Fruit fly (Drosophila melanogaster) whole organism, embryonic: ENCODE data around the gene CG32189.

Experiments used
- Adf1 ChIP-seq: fragments of 200-800 bp; sonication (Bioruptor generic); IDR thresholded peaks from 2 replicates; pipeline ENCODE4 v1.3.6; 2022; ENCODE audit warnings: missing biosample characterization, missing genetic modification characterization
- Bdp1 ChIP-seq: fragments of 200-800 bp; sonication (Bioruptor generic); optimal IDR thresholded peaks from 3 replicates; lab custom pipeline; 2016; ENCODE audit warnings: missing biosample characterization, missing genetic modification characterization
- Bteb2 ChIP-seq: fragments of 200-800 bp; sonication (Bioruptor generic); optimal IDR thresholded peaks from 2 replicates; lab custom pipeline; 2016; ENCODE audit warnings: missing biosample characterization, missing genetic modification characterization
- CG10321 ChIP-seq: fragments of 200-800 bp; sonication (Bioruptor generic); IDR thresholded peaks from 2 replicates; pipeline ENCODE4 v1.3.6; 2022; ENCODE audit warnings: missing biosample characterization, missing genetic modification characterization
- CG11085 ChIP-seq: fragments of 200-800 bp; sonication (Bioruptor generic); IDR thresholded peaks from 2 replicates; pipeline ENCODE4 v1.3.6; 2022; ENCODE audit warnings: missing biosample characterization, missing genetic modification characterization
- CG11696 ChIP-seq: fragments of 200-800 bp; sonication (Bioruptor generic); IDR thresholded peaks from 2 replicates; pipeline ENCODE4 v1.3.6; 2022; ENCODE audit warnings: missing biosample characterization, missing genetic modification characterization
- CG11723 ChIP-seq: fragments of 200-800 bp; sonication (Bioruptor generic); optimal IDR thresholded peaks from 2 replicates; lab custom pipeline; 2017; ENCODE audit warnings: missing biosample characterization, mild to moderate bottlenecking, missing genetic modification characterization
- CG12104 ChIP-seq: fragments of 200-800 bp; sonication (Bioruptor generic); optimal IDR thresholded peaks from 3 replicates; lab custom pipeline; 2016; ENCODE audit warnings: missing biosample characterization, missing genetic modification characterization
- CG12391 ChIP-seq: fragments of 200-800 bp; sonication (Bioruptor generic); optimal IDR thresholded peaks from 3 replicates; lab custom pipeline; 2018; ENCODE audit warnings: missing biosample characterization, mild to moderate bottlenecking, missing genetic modification characterization, moderate library complexity
- CG13894 ChIP-seq: fragments of 200-800 bp; sonication (Bioruptor generic); optimal IDR thresholded peaks from 3 replicates; lab custom pipeline; 2018; ENCODE audit warnings: missing biosample characterization, mild to moderate bottlenecking, missing genetic modification characterization, moderate library complexity
- CG14710 ChIP-seq: fragments of 200-800 bp; sonication (Bioruptor generic); optimal IDR thresholded peaks from 3 replicates; lab custom pipeline; 2019; ENCODE audit warnings: missing biosample characterization, mild to moderate bottlenecking, missing genetic modification characterization, moderate library complexity
- CG15479 ChIP-seq: fragments of 200-800 bp; sonication (Bioruptor generic); optimal IDR thresholded peaks from 3 replicates; lab custom pipeline; 2019; ENCODE audit warnings: missing biosample characterization, mild to moderate bottlenecking, missing genetic modification characterization, moderate library complexity
- CG16779 ChIP-seq: fragments of 200-800 bp; sonication (Bioruptor generic); IDR thresholded peaks from 2 replicates; pipeline ENCODE4 v1.3.6; 2022; ENCODE audit warnings: missing biosample characterization, missing genetic modification characterization
- CG16863 ChIP-seq: fragments of 200-800 bp; sonication (Bioruptor generic); optimal IDR thresholded peaks from 3 replicates; lab custom pipeline; 2016; ENCODE audit warnings: missing biosample characterization, missing genetic modification characterization
- CG17361 ChIP-seq: fragments of 200-800 bp; sonication (Bioruptor generic); IDR thresholded peaks from 3 replicates; pipeline ENCODE4 v1.3.6; 2022; ENCODE audit warnings: missing biosample characterization, missing genetic modification characterization
- CG3847 ChIP-seq: fragments of 200-800 bp; sonication (Bioruptor generic); IDR thresholded peaks from 2 replicates; pipeline ENCODE4 v1.3.6; 2022; ENCODE audit warnings: missing biosample characterization, missing genetic modification characterization
- CG7928 ChIP-seq: fragments of 200-800 bp; sonication (Bioruptor generic); optimal IDR thresholded peaks from 2 replicates; lab custom pipeline; 2017; ENCODE audit warnings: missing biosample characterization, mild to moderate bottlenecking, missing genetic modification characterization
- D ChIP-seq, 2 experiments: fragments of 200-800 bp in 1 of 2; fragments of >200 bp in 1 of 2; sonication (Bioruptor generic) in 1 of 2; optimal IDR thresholded peaks; 2 replicates in 1 of 2; 3 replicates in 1 of 2; lab custom pipeline; 2017; ENCODE audit warnings: mild to moderate bottlenecking in 1 of 2, missing biosample characterization in 1 of 2, missing genetic modification characterization in 1 of 2, missing genetic modification reagents in 1 of 2
- Doc2 ChIP-seq: fragments of 200-800 bp; sonication (Bioruptor generic); IDR thresholded peaks from 2 replicates; pipeline ENCODE4 v1.3.6; 2022; ENCODE audit warnings: missing biosample characterization, missing genetic modification characterization
- Doc3 ChIP-seq: fragments of 200-800 bp; sonication (Bioruptor generic); IDR thresholded peaks from 3 replicates; pipeline ENCODE4 v1.3.6; 2022; ENCODE audit warnings: missing biosample characterization, missing genetic modification characterization; ENCODE audit not compliant: partially characterized antibody
- Dref ChIP-seq: fragments of 200-800 bp; sonication (Bioruptor generic); IDR thresholded peaks from 2 replicates; pipeline ENCODE4 v1.3.6; 2022; ENCODE audit warnings: missing biosample characterization, missing genetic modification characterization
- Fer2 ChIP-seq: fragments of 200-800 bp; sonication (Bioruptor generic); optimal IDR thresholded peaks from 2 replicates; lab custom pipeline; 2018; ENCODE audit warnings: missing biosample characterization, mild to moderate bottlenecking, missing genetic modification characterization, moderate library complexity
- HmgZ ChIP-seq: fragments of 200-800 bp; sonication (Bioruptor generic); optimal IDR thresholded peaks from 2 replicates; lab custom pipeline; 2018; ENCODE audit warnings: missing biosample characterization, mild to moderate bottlenecking, missing genetic modification characterization
- Hr39 ChIP-seq: fragments of >200 bp; optimal IDR thresholded peaks from 2 replicates; lab custom pipeline; 2017
- Hr51 ChIP-seq, 2 experiments: fragments of 200-800 bp; sonication (Bioruptor generic); optimal IDR thresholded peaks; 2 replicates in 1 of 2; 3 replicates in 1 of 2; lab custom pipeline; 2016 to 2018; ENCODE audit warnings: missing biosample characterization in 2 of 2, missing genetic modification characterization in 2 of 2, mild to moderate bottlenecking in 1 of 2, moderate library complexity in 1 of 2
- MESR4 ChIP-seq: fragments of 200-800 bp; sonication (Bioruptor generic); optimal IDR thresholded peaks from 2 replicates; lab custom pipeline; 2018; ENCODE audit warnings: missing biosample characterization, mild to moderate bottlenecking, missing genetic modification characterization, moderate library complexity
- Stat92E ChIP-seq, 3 experiments: fragments of >200 bp in 2 of 3; fragments of 200-800 bp in 1 of 3; sonication (Bioruptor generic) in 1 of 3; optimal IDR thresholded peaks; 2 replicates each; lab custom pipeline; 2017 to 2019; ENCODE audit warnings: missing biosample characterization in 3 of 3, missing genetic modification characterization in 3 of 3, mild to moderate bottlenecking in 1 of 3, moderate library complexity in 1 of 3
- aop ChIP-seq: fragments of 200-800 bp; sonication (Bioruptor generic); IDR thresholded peaks from 2 replicates; pipeline ENCODE4 v1.3.6; 2022; ENCODE audit warnings: missing biosample characterization, missing genetic modification characterization
- ato ChIP-seq: fragments of 200-800 bp; sonication (Bioruptor generic); IDR thresholded peaks from 2 replicates; pipeline ENCODE4 v1.3.6; 2022; ENCODE audit warnings: missing biosample characterization, missing genetic modification characterization; ENCODE audit not compliant: partially characterized antibody
- crp ChIP-seq, 2 experiments: fragments of 200-800 bp; sonication (Bioruptor generic); optimal IDR thresholded peaks; 2 replicates in 1 of 2; 3 replicates in 1 of 2; lab custom pipeline; 2017; ENCODE audit warnings: missing biosample characterization in 2 of 2, missing genetic modification characterization in 2 of 2, mild to moderate bottlenecking in 1 of 2, moderate library complexity in 1 of 2
- dpn ChIP-seq, 2 experiments: fragments of 200-800 bp; sonication (Bioruptor generic); optimal IDR thresholded peaks; 3 replicates each; lab custom pipeline; 2016; ENCODE audit warnings: missing biosample characterization in 2 of 2, missing genetic modification characterization in 2 of 2
- fu2 ChIP-seq: fragments of 200-800 bp; sonication (Bioruptor generic); optimal IDR thresholded peaks from 2 replicates; lab custom pipeline; 2016; ENCODE audit warnings: missing biosample characterization, missing genetic modification characterization
- gcm2 ChIP-seq: fragments of 200-800 bp; sonication (Bioruptor generic); optimal IDR thresholded peaks from 2 replicates; lab custom pipeline; 2016; ENCODE audit warnings: missing biosample characterization, missing genetic modification characterization
- hbn ChIP-seq: fragments of 200-800 bp; sonication (Bioruptor generic); IDR thresholded peaks from 2 replicates; pipeline ENCODE4 v1.3.6; 2022; ENCODE audit warnings: missing biosample characterization, missing genetic modification characterization; ENCODE audit not compliant: partially characterized antibody
- her ChIP-seq: fragments of 200-800 bp; sonication (Bioruptor generic); optimal IDR thresholded peaks from 2 replicates; lab custom pipeline; 2016; ENCODE audit warnings: missing biosample characterization, missing genetic modification characterization
- inv ChIP-seq: fragments of 200-800 bp; sonication (Bioruptor generic); IDR thresholded peaks from 2 replicates; pipeline ENCODE4 v1.3.6; 2022; ENCODE audit warnings: missing biosample characterization, missing genetic modification characterization; ENCODE audit not compliant: partially characterized antibody
- kah ChIP-seq: fragments of 200-800 bp; sonication (Bioruptor generic); optimal IDR thresholded peaks from 2 replicates; lab custom pipeline; 2018; ENCODE audit warnings: missing biosample characterization, mild to moderate bottlenecking, missing genetic modification characterization
- knrl ChIP-seq: fragments of 200-800 bp; sonication (Bioruptor generic); IDR thresholded peaks from 3 replicates; pipeline ENCODE4 v1.3.6; 2022; ENCODE audit warnings: missing biosample characterization, missing genetic modification characterization; ENCODE audit not compliant: partially characterized antibody
- mam ChIP-seq: fragments of 200-800 bp; sonication (Bioruptor generic); optimal IDR thresholded peaks from 3 replicates; lab custom pipeline; 2016; ENCODE audit warnings: missing biosample characterization, missing genetic modification characterization
- pan ChIP-seq, 4 experiments: fragments of >200 bp in 3 of 4; fragments of 200-800 bp in 1 of 4; sonication (Bioruptor generic) in 1 of 4; optimal IDR thresholded peaks in 3 of 4; IDR thresholded peaks in 1 of 4; 2 replicates each; pipeline versions ENCODE4 v1.3.6 to Lab custom; 2017 to 2022; ENCODE audit warnings: missing biosample characterization in 2 of 4, missing genetic modification characterization in 2 of 4, mixed read lengths in 1 of 4
- pb ChIP-seq: fragments of 200-800 bp; sonication (Bioruptor generic); optimal IDR thresholded peaks from 3 replicates; lab custom pipeline; 2016; ENCODE audit warnings: missing biosample characterization, missing genetic modification characterization
- phol ChIP-seq: fragments of 200-800 bp; sonication (Bioruptor generic); optimal IDR thresholded peaks from 3 replicates; lab custom pipeline; 2018; ENCODE audit warnings: missing biosample characterization, mild to moderate bottlenecking, missing genetic modification characterization, moderate library complexity
- pros ChIP-seq: fragments of 200-800 bp; sonication (Bioruptor generic); optimal IDR thresholded peaks from 3 replicates; lab custom pipeline; 2019; ENCODE audit warnings: missing biosample characterization, mild to moderate bottlenecking, missing genetic modification characterization, moderate library complexity
- psq ChIP-seq: fragments of 200-800 bp; sonication (Bioruptor generic); optimal IDR thresholded peaks from 2 replicates; lab custom pipeline; 2017; ENCODE audit warnings: missing biosample characterization, missing genetic modification characterization
- scrt ChIP-seq: fragments of 200-800 bp; sonication (Bioruptor generic); optimal IDR thresholded peaks from 2 replicates; lab custom pipeline; 2018; ENCODE audit warnings: missing biosample characterization, mild to moderate bottlenecking, missing genetic modification characterization, moderate library complexity
- so ChIP-seq: fragments of 200-800 bp; sonication (Bioruptor generic); IDR thresholded peaks from 3 replicates; pipeline ENCODE4 v1.3.6; 2022; ENCODE audit warnings: missing biosample characterization, missing genetic modification characterization
- sqz ChIP-seq: fragments of 200-800 bp; sonication (Bioruptor generic); optimal IDR thresholded peaks from 3 replicates; lab custom pipeline; 2018; ENCODE audit warnings: missing biosample characterization, mild to moderate bottlenecking, missing genetic modification characterization
- sug ChIP-seq: fragments of 200-800 bp; optimal IDR thresholded peaks from 2 replicates; lab custom pipeline; 2019; ENCODE audit warnings: missing biosample characterization, mild to moderate bottlenecking, missing genetic modification characterization, moderate library complexity
- tin ChIP-seq: fragments of 200-800 bp; sonication (Bioruptor generic); optimal IDR thresholded peaks from 3 replicates; lab custom pipeline; 2016; ENCODE audit warnings: missing biosample characterization, missing genetic modification characterization
- yki ChIP-seq: fragments of >200 bp; optimal IDR thresholded peaks from 3 replicates; lab custom pipeline; 2018
- zen2 ChIP-seq: fragments of 200-800 bp; sonication (Bioruptor generic); IDR thresholded peaks from 3 replicates; pipeline ENCODE4 v1.3.6; 2022; ENCODE audit warnings: missing biosample characterization, missing genetic modification characterization; ENCODE audit not compliant: partially characterized antibody

The CG32189 gene

dm6 chr3L:17849517-17849916 is 14.5 kb upstream of the CG32189 start, which contains the start of gene TrpRS-m (continued):
- TF ChIP-seq D (optimal IDR thresholded peaks at IDR 0.05; lab: Kevin White, UChicago) (no peak), D (GFP tag; optimal IDR thresholded peaks at IDR 0.05; lab: Kevin White, UChicago) (no peak), tin (GFP tag; lab: Kevin White, UChicago) (no peak), HmgZ (tag; lab: Kevin White, UChicago) (peak; percentile 1), scrt (no peak), CG16779 (GFP tag; lab: Robert Waterston, UW) (no peak), Hr51 (GFP tag; optimal IDR thresholded peaks at IDR 0.05; lab: Kevin White, UChicago) (no peak), CG14710 (tag; lab: Kevin White, UChicago) (peak; percentile 4), phol (tag; lab: Kevin White, UChicago) (peak; percentile 23), Bdp1 (no peak), CG12104 (no peak), CG13894 (no peak), Adf1 (no peak), crp (GFP tag; optimal IDR thresholded peaks at IDR 0.05; lab: Kevin White, UChicago) (peak; percentile 18 to 85), inv (GFP tag; lab: Robert Waterston, UW) (no peak), CG11696 (GFP tag; lab: Robert Waterston, UW) (no peak), Fer2 (tag; lab: Kevin White, UChicago) (no peak), zen2 (no peak), CG17361 (GFP tag; lab: Robert Waterston, UW) (no peak), gcm2 (GFP tag; lab: Kevin White, UChicago) (no peak), her (GFP tag; lab: Kevin White, UChicago) (no peak), psq (GFP tag; lab: Kevin White, UChicago) (no peak), CG3847 (GFP tag; lab: Robert Waterston, UW) (0 out of 2 replicates have a peak, but pooled peaks have one; percentile 13), CG11723 (GFP tag; lab: Kevin White, UChicago) (no peak), CG15479 (GFP tag; lab: Kevin White, UChicago) (no peak), Bteb2 (GFP tag; lab: Kevin White, UChicago) (no peak), pros (GFP tag; lab: Kevin White, UChicago) (no peak), kah (GFP tag; lab: Kevin White, UChicago) (peak; percentile 8), Dref (GFP tag; lab: Robert Waterston, UW) (no peak), aop (no peak), CG16863 (GFP tag; lab: Kevin White, UChicago) (no peak), CG10321 (GFP tag; lab: Robert Waterston, UW) (no peak), CG12391 (peak; percentile 23)

- peak; percentile 24; the same call in 1 of the 2 replicates for TF ChIP-seq CG11085 (GFP tag; lab: Robert Waterston, UW)
- peak; percentile 71 for TF ChIP-seq ato (GFP tag; lab: Robert Waterston, UW)
- peak; percentile 57 for TF ChIP-seq sug (tag; lab: Kevin White, UChicago)
- no peak for TF ChIP-seq Doc2 (GFP tag; lab: Robert Waterston, UW)
- TF ChIP-seq pb, result no peak
- TF ChIP-seq sqz (GFP tag; lab: Kevin White, UChicago), result no peak
- peak; percentile 88 for TF ChIP-seq CG7928 (GFP tag; lab: Kevin White, UChicago)
- peak; percentile 52 for TF ChIP-seq hbn (GFP tag; lab: Robert Waterston, UW)
- peak; percentile 62; the same call in 2 of the 3 replicates for TF ChIP-seq Doc3
- TF ChIP-seq Hr39, result no peak
- peak; percentile 61; the same call in 2 of the 3 replicates for TF ChIP-seq knrl (GFP tag; lab: Robert Waterston, UW)
- no peak for TF ChIP-seq yki (lab: Kevin White, UChicago)
- no peak for TF ChIP-seq so (GFP tag; lab: Robert Waterston, UW)
- no peak for TF ChIP-seq Stat92E (GFP tag; optimal IDR thresholded peaks at IDR 0.05; lab: Kevin White, UChicago)
- peak; percentile 21 for TF ChIP-seq mam
- TF ChIP-seq dpn (GFP tag; optimal IDR thresholded peaks at IDR 0.05; lab: Kevin White, UChicago), result no peak
- TF ChIP-seq pan (optimal IDR thresholded peaks at IDR 0.05; lab: Kevin White, UChicago), result no peak
- TF ChIP-seq pan (GFP tag; optimal IDR thresholded peaks at IDR 0.05 in 1 of 2, IDR thresholded peaks at IDR 0.05 in 1 of 2), result no peak
- TF ChIP-seq fu2 (GFP tag; lab: Kevin White, UChicago), result peak; percentile 30
- TF ChIP-seq HmgZ (tag; lab: Kevin White, UChicago), result peak; percentile 15
- peak; percentile 95 for TF ChIP-seq MESR4 (GFP tag; lab: Kevin White, UChicago)
Observed at dm6 chr3L:17846982-17847355, 12.0 kb upstream of the CG32189 start.
